Worm (Caenorhabditis elegans): ENCODE results near the gene crb-1.

DNA sequence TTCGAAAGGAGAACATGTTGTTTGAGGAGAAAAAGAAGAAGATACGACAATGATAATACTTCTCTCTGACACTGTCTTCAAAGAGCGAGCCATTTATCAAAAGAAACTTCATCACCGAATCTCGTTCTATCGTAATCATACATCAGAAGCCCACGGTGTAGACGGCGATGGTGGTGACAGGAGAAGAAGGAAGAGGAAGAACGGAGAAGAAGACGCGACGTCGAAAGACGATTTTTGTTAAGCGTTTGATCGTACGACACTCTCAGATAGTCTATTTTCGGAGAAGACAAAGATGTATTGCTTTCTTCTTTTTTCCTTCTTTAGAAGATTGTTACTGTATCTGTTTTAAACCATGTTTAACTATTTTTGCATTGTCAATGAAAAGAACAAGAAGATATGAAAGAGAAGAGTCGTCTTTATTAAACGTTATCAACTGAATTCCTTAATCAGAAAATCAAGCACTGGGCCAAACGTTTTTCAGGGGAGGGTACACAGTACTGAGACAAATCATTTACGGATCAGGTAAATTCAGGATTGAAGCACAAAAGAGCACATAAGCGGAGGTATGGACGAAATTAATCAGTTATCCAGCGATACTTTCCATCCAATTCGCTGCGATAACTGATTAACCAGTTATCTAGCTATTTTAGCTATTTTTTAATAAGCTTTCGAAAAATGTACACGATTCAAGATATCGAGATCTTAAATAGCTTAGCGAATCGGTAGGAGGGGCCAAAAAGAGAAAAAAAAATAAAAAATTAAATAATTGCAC, 6.2 kb upstream of the crb-1 start:
- TF ChIP-seq ztf-11 (tag; optimal IDR thresholded peaks at IDR 0.05) (no peak), aly-2 (tag; optimal IDR thresholded peaks at IDR 0.05) (no peak)

All from whole organism, L3 larva.